Fruit fly (Drosophila melanogaster) whole organism, pupa: ENCODE results near the gene c12.2.

Experiments
- CG10348 ChIP-seq: fragments of 200-800 bp; sonication (Bioruptor generic); IDR thresholded peaks from 2 replicates; pipeline ENCODE4 v1.3.6; 2022; ENCODE audit warnings: missing biosample characterization, missing genetic modification characterization
- CG17806 ChIP-seq: fragments of 200-800 bp; sonication (Bioruptor generic); optimal IDR thresholded peaks from 2 replicates; lab custom pipeline; 2018; ENCODE audit warnings: missing biosample characterization, mild to moderate bottlenecking, missing genetic modification characterization, moderate library complexity
- CG34367 ChIP-seq: fragments of 200-800 bp; sonication (Bioruptor generic); optimal IDR thresholded peaks from 2 replicates; lab custom pipeline; 2018; ENCODE audit warnings: missing biosample characterization, mild to moderate bottlenecking, missing genetic modification characterization
- Ets98B ChIP-seq: fragments of 200-800 bp; sonication (Bioruptor generic); IDR thresholded peaks from 2 replicates; pipeline ENCODE4 v1.3.6; 2022; ENCODE audit warnings: missing biosample characterization, missing genetic modification characterization
- Pif1A ChIP-seq: fragments of 200-800 bp; sonication (Bioruptor generic); optimal IDR thresholded peaks from 3 replicates; lab custom pipeline; 2016; ENCODE audit warnings: missing biosample characterization, missing genetic modification characterization
- Pif1B ChIP-seq: fragments of 200-800 bp; sonication (Bioruptor generic); optimal IDR thresholded peaks from 3 replicates; lab custom pipeline; 2016; ENCODE audit warnings: missing biosample characterization, missing genetic modification characterization
- Snoo ChIP-seq: fragments of 200-800 bp; sonication (Bioruptor generic); optimal IDR thresholded peaks from 3 replicates; lab custom pipeline; 2017; ENCODE audit warnings: missing biosample characterization, mild to moderate bottlenecking, missing genetic modification characterization, inconsistent platforms
- fd96Ca ChIP-seq: fragments of 200-800 bp; sonication (Bioruptor generic); IDR thresholded peaks from 3 replicates; pipeline ENCODE4 v1.3.6; 2022; ENCODE audit warnings: missing biosample characterization, missing genetic modification characterization
- rn ChIP-seq: fragments of 200-800 bp; sonication (Bioruptor generic); IDR thresholded peaks from 2 replicates; pipeline ENCODE4 v1.3.6; 2022; ENCODE audit warnings: missing biosample characterization, missing genetic modification characterization

- TF ChIP-seq CG10348 (no peak), fd96Ca (GFP tag; lab: Robert Waterston, UW) (no peak), rn (no peak), Snoo (no peak), Pif1A (GFP tag; lab: Kevin White, UChicago) (no peak), Pif1B (GFP tag; lab: Kevin White, UChicago) (no peak), CG34367 (tag; lab: Kevin White, UChicago) (no peak), Ets98B (no peak), CG17806 (tag; lab: Kevin White, UChicago) (no peak)
These were observed at the start of gene c12.2, which contains the start of gene c12.1 for dm6 chrX:9319140-9319539.
